Worm (Caenorhabditis elegans) whole organism, L1 larva: Measurements from ENCODE around the gene C02G6.2.

Source experiments
- C04F5.9 ChIP-seq: sonication (generic microtip); optimal IDR thresholded peaks from 2 replicates; lab custom pipeline; 2016; ENCODE audit warnings: missing genetic modification characterization, missing compliant biosample characterization
- C16A3.4 ChIP-seq: fragments of 150-350 bp; optimal IDR thresholded peaks from 2 replicates; lab custom pipeline; 2014; ENCODE audit warnings: missing biosample characterization, missing genetic modification characterization
- Y116A8C.19 ChIP-seq: sonication (generic microtip); optimal IDR thresholded peaks from 2 replicates; lab custom pipeline; 2016; ENCODE audit warnings: missing compliant biosample characterization, missing genetic modification characterization, borderline replicate concordance
- blmp-1 ChIP-seq: fragments of 150-350 bp; optimal IDR thresholded peaks from 2 replicates; lab custom pipeline; 2014; ENCODE audit warnings: missing biosample characterization, missing genetic modification characterization
- ceh-63 ChIP-seq: fragments of 200-800 bp; sonication (Bioruptor generic); optimal IDR thresholded peaks from 2 replicates; lab custom pipeline; 2018; ENCODE audit warnings: mild to moderate bottlenecking, missing genetic modification characterization, missing compliant biosample characterization
- ceh-8 ChIP-seq: fragments of 200-800 bp; sonication (Bioruptor generic); optimal IDR thresholded peaks from 2 replicates; lab custom pipeline; 2018; ENCODE audit warnings: mild to moderate bottlenecking, missing genetic modification characterization, moderate library complexity, missing compliant biosample characterization
- ceh-90 ChIP-seq: sonication (generic microtip); optimal IDR thresholded peaks from 2 replicates; lab custom pipeline; 2016; ENCODE audit warnings: missing genetic modification characterization, missing compliant biosample characterization
- dsc-1 ChIP-seq: sonication (generic microtip); optimal IDR thresholded peaks from 2 replicates; lab custom pipeline; 2016; ENCODE audit warnings: mild to moderate bottlenecking, missing genetic modification characterization, missing compliant biosample characterization
- egl-13 ChIP-seq: sonication (generic microtip); optimal IDR thresholded peaks from 2 replicates; lab custom pipeline; 2016; ENCODE audit warnings: missing genotype, missing genetic modification reagents, missing genetic modification characterization, missing compliant biosample characterization
- egl-27 ChIP-seq, 2 experiments: fragments of 150-350 bp in 1 of 2; sonication (generic microtip); optimal IDR thresholded peaks; 3 replicates each; lab custom pipeline; 2017 to 2018; ENCODE audit warnings: missing biosample characterization in 2 of 2, missing genetic modification characterization in 2 of 2, missing genetic modification reagents in 2 of 2
- fkh-10 ChIP-seq: sonication (generic microtip); optimal IDR thresholded peaks from 2 replicates; lab custom pipeline; 2017; ENCODE audit warnings: missing biosample characterization, missing genetic modification reagents, missing genetic modification characterization
- fkh-8 ChIP-seq: sonication (generic microtip); optimal IDR thresholded peaks from 2 replicates; lab custom pipeline; 2016; ENCODE audit warnings: mild to moderate bottlenecking, missing genetic modification characterization, missing compliant biosample characterization
- lin-14 ChIP-seq: fragments of 200-800 bp; sonication (Bioruptor generic); optimal IDR thresholded peaks from 2 replicates; lab custom pipeline; 2018; ENCODE audit warnings: mild to moderate bottlenecking, missing genetic modification characterization, moderate library complexity, missing compliant biosample characterization
- lin-35 ChIP-seq, 2 experiments: fragments of 150-350 bp; optimal IDR thresholded peaks; 2 replicates each; lab custom pipeline; 2014; ENCODE audit warnings: missing biosample characterization in 2 of 2, missing genetic modification characterization in 2 of 2, missing genetic modification reagents in 2 of 2
- lin-39 ChIP-seq: fragments of 150-350 bp; optimal IDR thresholded peaks from 2 replicates; lab custom pipeline; 2014; ENCODE audit warnings: missing biosample characterization, missing genetic modification reagents, missing genetic modification characterization
- lir-3 ChIP-seq: sonication (generic microtip); optimal IDR thresholded peaks from 2 replicates; lab custom pipeline; 2016; ENCODE audit warnings: mild to moderate bottlenecking, missing genetic modification characterization, moderate library complexity, missing compliant biosample characterization; ENCODE audit not compliant: poor library complexity
- mab-9 ChIP-seq: fragments of 200-800 bp; sonication (Bioruptor generic); IDR thresholded peaks from 2 replicates; pipeline ENCODE4 v1.3.6; 2022; ENCODE audit warnings: missing genetic modification reagents, missing genetic modification characterization, missing compliant biosample characterization
- mef-2 ChIP-seq: fragments of 150-350 bp; optimal IDR thresholded peaks from 2 replicates; lab custom pipeline; 2014; ENCODE audit warnings: missing biosample characterization, missing genetic modification characterization
- nhr-11 ChIP-seq: fragments of 150-350 bp; optimal IDR thresholded peaks from 2 replicates; lab custom pipeline; 2014; ENCODE audit warnings: missing biosample characterization, missing genetic modification characterization
- nhr-12 ChIP-seq: sonication (generic microtip); optimal IDR thresholded peaks from 2 replicates; lab custom pipeline; 2017; ENCODE audit warnings: missing biosample characterization, missing genetic modification characterization
- nhr-237 ChIP-seq: fragments of 150-350 bp; optimal IDR thresholded peaks from 2 replicates; lab custom pipeline; 2014; ENCODE audit warnings: missing biosample characterization, missing genetic modification characterization
- nhr-77 ChIP-seq: fragments of 150-350 bp; optimal IDR thresholded peaks from 2 replicates; lab custom pipeline; 2014; ENCODE audit warnings: missing biosample characterization, missing genetic modification characterization
- nhr-84 ChIP-seq: sonication (generic microtip); optimal IDR thresholded peaks from 2 replicates; lab custom pipeline; 2017; ENCODE audit warnings: missing biosample characterization, missing genetic modification characterization
- nhr-85 ChIP-seq: sonication (generic microtip); peaks from one replicate; lab custom pipeline; 2016; ENCODE audit warnings: missing genetic modification characterization, inconsistent platforms, missing compliant biosample characterization
- nhr-90 ChIP-seq: sonication (generic microtip); optimal IDR thresholded peaks from 2 replicates; lab custom pipeline; 2016; ENCODE audit warnings: mild to moderate bottlenecking, missing genetic modification characterization, missing compliant biosample characterization; ENCODE audit not compliant: poor library complexity
- pax-3 ChIP-seq: fragments of 200-800 bp; sonication (Bioruptor generic); optimal IDR thresholded peaks from 2 replicates; lab custom pipeline; 2018; ENCODE audit warnings: mild to moderate bottlenecking, missing genetic modification characterization, moderate library complexity, missing compliant biosample characterization
- snpc-4 ChIP-seq: fragments of 150-350 bp; optimal IDR thresholded peaks from 2 replicates; lab custom pipeline; 2014; ENCODE audit warnings: missing biosample characterization, missing genetic modification characterization
- snu-23 ChIP-seq: sonication (generic microtip); optimal IDR thresholded peaks from 2 replicates; lab custom pipeline; 2016; ENCODE audit warnings: missing genetic modification characterization, missing compliant biosample characterization
- sox-4 ChIP-seq: sonication (generic microtip); optimal IDR thresholded peaks from 2 replicates; lab custom pipeline; 2016; ENCODE audit warnings: missing genetic modification characterization, missing compliant biosample characterization
- swsn-7 ChIP-seq: sonication (generic microtip); optimal IDR thresholded peaks from 2 replicates; lab custom pipeline; 2016; ENCODE audit warnings: missing genetic modification characterization, missing compliant biosample characterization
- tbx-2 ChIP-seq: sonication (generic microtip); optimal IDR thresholded peaks from 2 replicates; lab custom pipeline; 2016; ENCODE audit warnings: missing genetic modification characterization, missing compliant biosample characterization
- unc-130 ChIP-seq: fragments of 150-350 bp; optimal IDR thresholded peaks from 2 replicates; lab custom pipeline; 2017; ENCODE audit warnings: missing biosample characterization, missing genetic modification characterization, inconsistent platforms
- unc-62 ChIP-seq: fragments of 150-350 bp; optimal IDR thresholded peaks from 2 replicates; lab custom pipeline; 2014; ENCODE audit warnings: missing biosample characterization, missing genetic modification reagents, missing genetic modification characterization
- unc-98 ChIP-seq: fragments of 200-800 bp; sonication (Bioruptor generic); IDR thresholded peaks from 2 replicates; pipeline ENCODE4 v1.3.6; 2022; ENCODE audit warnings: missing genetic modification characterization, missing compliant biosample characterization
- vab-15 ChIP-seq: sonication (generic microtip); optimal IDR thresholded peaks from 2 replicates; lab custom pipeline; 2017; ENCODE audit warnings: missing genotype, mild to moderate bottlenecking, missing genetic modification characterization, missing compliant biosample characterization
- zip-4 ChIP-seq: fragments of 200-800 bp; sonication (Bioruptor generic); optimal IDR thresholded peaks from 2 replicates; lab custom pipeline; 2018; ENCODE audit warnings: mild to moderate bottlenecking, missing genetic modification characterization, moderate library complexity, missing compliant biosample characterization
- ztf-4 ChIP-seq: fragments of 150-350 bp; optimal IDR thresholded peaks from 2 replicates; lab custom pipeline; 2014; ENCODE audit warnings: missing biosample characterization, missing genetic modification characterization

Gene C02G6.2

DNA sequence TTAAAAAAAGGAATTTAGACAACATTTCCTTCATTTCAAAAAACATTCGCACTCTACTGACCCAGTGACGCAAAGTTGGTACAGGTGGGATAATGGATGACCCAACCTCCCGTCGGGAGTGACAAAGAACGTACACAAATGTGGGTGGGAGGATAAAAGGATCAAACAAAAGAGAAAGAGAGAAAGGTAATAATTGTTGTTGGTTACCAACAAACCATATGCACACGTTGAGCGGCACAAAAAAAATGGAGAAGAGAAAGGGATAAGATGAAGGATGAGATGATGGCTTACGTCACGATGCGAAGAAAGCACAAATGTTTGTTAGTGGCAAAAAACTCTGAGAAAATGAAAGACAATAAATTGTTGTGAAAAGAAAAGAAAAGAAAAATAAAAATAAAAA, 20.2 kb upstream of the C02G6.2 start (continued):
- no peak for TF ChIP-seq pax-3 (tag; lab: Kevin White, UChicago)
- no peak for TF ChIP-seq lin-35 (GFP tag; optimal IDR thresholded peaks at IDR 0.05; lab: Kevin White, UChicago)
- no peak for TF ChIP-seq snpc-4 (tag; lab: Kevin White, UChicago)
- peak; percentile 35 for TF ChIP-seq unc-130 (tag; lab: Kevin White, UChicago)
- no peak for TF ChIP-seq lin-39 (tag; lab: Kevin White, UChicago)
- no peak for TF ChIP-seq C04F5.9 (tag; lab: Kevin White, UChicago)
- no peak for TF ChIP-seq mef-2
- no peak for TF ChIP-seq ztf-4 (tag; lab: Kevin White, UChicago)
- no peak for TF ChIP-seq fkh-10
- no peak for TF ChIP-seq lir-3 (tag; lab: Kevin White, UChicago)
- peak; percentile 68 for TF ChIP-seq lin-14 (GFP tag; lab: Kevin White, UChicago)
- peak; percentile 38 for TF ChIP-seq snu-23 (GFP tag; lab: Kevin White, UChicago)
- no peak for TF ChIP-seq nhr-237
- no peak for TF ChIP-seq zip-4
- TF ChIP-seq nhr-77 (tag; lab: Kevin White, UChicago) = peak; percentile 26
- TF ChIP-seq tbx-2 = peak; percentile 24
- no peak for TF ChIP-seq sox-4 (tag; lab: Kevin White, UChicago)
- TF ChIP-seq nhr-85 (tag; lab: Kevin White, UChicago) = peak; percentile 61
- no peak for TF ChIP-seq nhr-84
- TF ChIP-seq mab-9 (GFP tag; lab: Robert Waterston, UW) = no peak
- no peak for TF ChIP-seq unc-62 (GFP tag; lab: Kevin White, UChicago)
- TF ChIP-seq ceh-63 (GFP tag; lab: Kevin White, UChicago) = no peak

DNA sequence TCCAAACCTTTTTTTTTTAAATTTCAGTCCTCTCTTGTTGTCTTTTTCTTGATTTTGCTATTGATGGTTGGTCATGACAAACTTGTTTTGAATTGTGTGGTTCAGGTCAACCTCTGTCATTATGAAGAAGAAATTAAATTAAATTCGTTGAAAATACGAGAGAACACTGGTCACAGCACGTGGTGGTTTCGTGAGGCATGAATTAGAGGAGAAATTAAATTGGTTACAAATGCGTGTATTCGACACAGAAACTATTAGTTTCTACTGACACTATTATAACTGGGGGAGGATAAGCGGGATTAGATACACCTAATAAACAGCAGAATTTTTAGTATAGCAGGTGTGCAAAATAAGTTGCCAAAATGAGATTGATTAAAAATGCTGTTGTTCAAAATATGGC, 19.8 kb upstream of the C02G6.2 start:
- TF ChIP-seq C16A3.4 (tag; lab: Kevin White, UChicago) = no peak
- TF ChIP-seq tbx-2 = no peak
- TF ChIP-seq dsc-1 (tag; lab: Kevin White, UChicago) = peak; percentile 78
- TF ChIP-seq, all 84 proteins: peak for 1

DNA sequence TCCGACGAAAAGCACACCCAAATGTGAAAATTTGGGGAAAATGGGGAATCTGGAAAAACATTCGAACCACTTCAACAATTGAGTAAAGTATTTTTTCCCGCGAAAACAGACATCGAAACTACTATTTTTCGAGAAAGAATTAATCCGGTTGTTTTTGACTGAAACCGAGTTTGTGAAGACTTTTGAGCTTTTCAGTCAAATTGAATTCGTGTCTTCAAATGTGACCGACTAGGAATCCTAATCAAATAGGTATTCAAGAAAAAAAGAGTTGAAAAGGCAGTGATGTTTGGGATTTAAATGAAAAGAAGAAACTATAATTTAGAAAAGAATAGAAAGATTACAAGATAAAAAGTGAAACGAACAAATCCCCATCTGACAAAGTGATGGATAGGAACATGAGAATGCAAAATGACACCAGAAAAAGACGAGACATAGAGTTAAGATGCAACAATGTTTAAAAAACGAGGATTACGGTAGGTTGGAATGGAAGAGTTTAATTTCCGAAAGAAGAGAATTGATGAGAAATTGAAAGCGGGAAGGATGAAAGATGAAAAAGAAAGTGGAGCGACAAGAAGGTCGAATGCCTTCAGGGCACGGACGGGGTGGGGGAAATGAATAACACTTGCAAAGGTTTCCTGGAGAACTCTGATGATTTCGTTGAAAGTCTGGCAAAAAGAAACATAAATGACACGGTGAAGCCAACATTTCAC, 9.2 kb upstream of the C02G6.2 start, which contains the start of gene F26F12.8:
Gene F26F12.8 (minus strand): TSS at position 51 of the 710 bp plus-strand sequence.
- TF ChIP-seq nhr-12 = no peak
- no peak for TF ChIP-seq ceh-90 (tag; lab: Kevin White, UChicago)
- TF ChIP-seq nhr-90 = no peak
- no peak for TF ChIP-seq unc-62 (GFP tag; lab: Kevin White, UChicago)
- TF ChIP-seq egl-13 (tag; lab: Kevin White, UChicago) = no peak
- no peak for TF ChIP-seq Y116A8C.19 (tag; lab: Kevin White, UChicago)
- TF ChIP-seq vab-15 = no peak
- TF ChIP-seq nhr-85 (tag; lab: Kevin White, UChicago) = peak; percentile 3
- TF ChIP-seq ceh-63 (GFP tag; lab: Kevin White, UChicago) = no peak
- peak; percentile 4 for TF ChIP-seq lin-14 (GFP tag; lab: Kevin White, UChicago)
- TF ChIP-seq ceh-8 = no peak
- no peak for TF ChIP-seq unc-98 (GFP tag; lab: Robert Waterston, UW)
- TF ChIP-seq egl-27 (tag; optimal IDR thresholded peaks at IDR 0.05; lab: Kevin White, UChicago) = no peak
- TF ChIP-seq swsn-7 (tag; lab: Kevin White, UChicago) = no peak
- TF ChIP-seq nhr-11 (tag; lab: Kevin White, UChicago) = no peak
- peak; percentile 59 for TF ChIP-seq blmp-1 (tag; lab: Kevin White, UChicago)

DNA sequence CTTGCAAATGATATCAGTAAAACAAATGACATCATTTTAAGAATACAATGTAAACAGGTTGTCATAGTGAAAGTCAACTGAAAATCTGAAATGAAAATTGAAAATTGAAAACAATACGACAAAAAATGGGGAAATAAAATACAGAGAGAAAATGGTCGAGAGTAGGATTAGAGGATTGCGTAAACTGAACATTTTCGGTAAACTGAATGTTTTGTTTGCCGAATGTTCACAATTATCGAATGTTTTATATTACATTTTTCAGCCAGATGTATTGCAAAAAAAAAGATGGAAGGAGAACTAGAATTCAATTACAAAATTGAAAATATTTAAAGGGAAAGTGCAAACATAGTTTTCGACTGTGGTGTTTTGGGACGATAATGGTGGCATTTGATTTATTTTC, 6.8 kb upstream of the C02G6.2 start, which contains the start of gene F26F12.5:
Gene F26F12.5 (minus strand): TSS at position 101 of the 400 bp plus-strand sequence.
- no peak for TF ChIP-seq fkh-8 (tag; lab: Kevin White, UChicago)
